Worm (Caenorhabditis elegans) whole organism, mixed stage, embryonic: ENCODE data around the gene str-77.

Experiments used
- ces-1 ChIP-seq: fragments of 150-350 bp; optimal IDR thresholded peaks from 2 replicates; lab custom pipeline; 2014; ENCODE audit warnings: missing biosample characterization, missing genetic modification reagents, missing genetic modification characterization
- elt-1 ChIP-seq: sonication (generic microtip); optimal IDR thresholded peaks from 2 replicates; lab custom pipeline; 2017; ENCODE audit warnings: missing genetic modification characterization, mild to moderate bottlenecking, missing compliant biosample characterization, antibody characterized with exemption, moderate library complexity, borderline replicate concordance; ENCODE audit not compliant: insufficient read depth
- lsy-2 ChIP-seq: fragments of 150-350 bp; optimal IDR thresholded peaks from 2 replicates; lab custom pipeline; 2014; ENCODE audit warnings: missing biosample characterization, missing genetic modification characterization
- nhr-237 ChIP-seq: fragments of 150-350 bp; optimal IDR thresholded peaks from 2 replicates; lab custom pipeline; 2014; ENCODE audit warnings: missing biosample characterization, missing genetic modification characterization
- nhr-76 ChIP-seq: sonication (generic microtip); optimal IDR thresholded peaks from 2 replicates; lab custom pipeline; 2017; ENCODE audit warnings: missing biosample characterization, missing genetic modification characterization
- pha-4 ChIP-seq: fragments of 150-350 bp; optimal IDR thresholded peaks from 2 replicates; lab custom pipeline; 2018; ENCODE audit warnings: missing biosample characterization, missing genetic modification reagents, missing genetic modification characterization
- ztf-11 ChIP-seq: fragments of 150-350 bp; optimal IDR thresholded peaks from 2 replicates; lab custom pipeline; 2014; ENCODE audit warnings: missing biosample characterization, missing genetic modification characterization

DNA sequence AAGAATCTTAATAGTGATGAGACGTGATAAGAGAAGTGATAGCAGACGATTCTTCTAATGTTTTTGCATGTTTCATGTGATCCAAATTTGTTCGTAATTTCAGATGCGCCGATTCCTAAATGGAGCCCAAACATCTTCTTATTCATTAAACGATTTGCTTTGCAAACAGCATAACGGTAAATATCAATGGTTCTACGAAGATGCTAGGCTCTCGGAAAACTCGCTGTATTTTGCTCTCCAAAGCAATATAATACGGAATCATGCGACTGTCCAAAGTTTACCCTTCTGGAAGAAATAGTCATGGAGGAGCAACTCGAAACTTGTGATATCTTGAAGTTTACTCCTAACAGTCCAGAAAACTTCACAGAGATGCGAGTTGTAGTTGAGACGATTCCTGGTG, 12.9 kb upstream of the str-77 start, which contains the start of gene W06D12.6:
- TF ChIP-seq ztf-11 (tag; lab: Kevin White, UChicago) (no peak), lsy-2 (no peak), nhr-76 (tag; lab: Kevin White, UChicago) (no peak), elt-1 (tag; lab: Kevin White, UChicago) (no peak), pha-4 (tag; lab: Kevin White, UChicago) (no peak), nhr-237 (tag; lab: Kevin White, UChicago) (no peak), ces-1 (GFP tag; lab: Kevin White, UChicago) (no peak)
